Worm (Caenorhabditis elegans): ENCODE measurements around the gene nhr-219.

nhr-219 gene

ce11 chrV:8944481-8944880, 21.5 kb downstream of the nhr-219 start:
- TF ChIP-seq aha-1 (tag) (peak; percentile 90), php-3 (GFP tag; IDR thresholded peaks at IDR 0.05) (no peak), attf-4 (tag; optimal IDR thresholded peaks at IDR 0.05) (no peak), ama-1 (optimal IDR thresholded peaks at IDR 0.05) (no peak)

- no peak for TF ChIP-seq jun-1 (tag; optimal IDR thresholded peaks at IDR 0.05)
- TF ChIP-seq hif-1 (tag; optimal IDR thresholded peaks at IDR 0.05), result no peak
- no peak for TF ChIP-seq ces-1 (GFP tag; optimal IDR thresholded peaks at IDR 0.05)
- TF ChIP-seq madf-9 (GFP tag; conservative IDR thresholded peaks at IDR 0.05), result no peak
Observed at ce11 chrV:8943963-8944362, 22.0 kb downstream of the nhr-219 start, which contains the start of gene T19A5.3. TSS of gene T19A5.3 (minus strand) at chrV:8944063.

ce11 chrV:8942437-8942978, 23.5 kb downstream of the nhr-219 start:
- TF ChIP-seq hlh-30 (tag; optimal IDR thresholded peaks at IDR 0.05; ENCODE audit: insufficient read depth) (peak; percentile 71), aha-1 (tag) (peak; percentile 22), attf-4 (tag; optimal IDR thresholded peaks at IDR 0.05) (no peak), dmd-8 (GFP tag; IDR thresholded peaks at IDR 0.05) (no peak), F37D6.2 (tag; optimal IDR thresholded peaks at IDR 0.05) (no peak), jun-1 (tag; optimal IDR thresholded peaks at IDR 0.05) (no peak), dmd-6 (GFP tag; IDR thresholded peaks at IDR 0.05) (no peak), T20F7.1 (GFP tag; optimal IDR thresholded peaks at IDR 0.05) (no peak), zag-1 (tag; optimal IDR thresholded peaks at IDR 0.05) (no peak), nhr-48 (tag; optimal IDR thresholded peaks at IDR 0.05) (no peak), mxl-3 (GFP tag; optimal IDR thresholded peaks at IDR 0.05) (peak; percentile 7), Y5F2A.4 (GFP tag; optimal IDR thresholded peaks at IDR 0.05) (no peak), ceh-32 (tag; optimal IDR thresholded peaks at IDR 0.05; ENCODE audit: poor library complexity) (no peak), nhr-111 (GFP tag; optimal IDR thresholded peaks at IDR 0.05) (no peak)

- TF ChIP-seq unc-62 (GFP tag; optimal IDR thresholded peaks at IDR 0.05 in 1 of 2), result peak in 1 of 2 experiments; percentile 42
- TF ChIP-seq unc-62 (tag; optimal IDR thresholded peaks at IDR 0.05), result no peak
- TF ChIP-seq ceh-62 (tag; optimal IDR thresholded peaks at IDR 0.05), result no peak
- TF ChIP-seq dmd-9 (GFP tag; IDR thresholded peaks at IDR 0.05), result no peak
- no peak for TF ChIP-seq Y5F2A.4 (GFP tag; optimal IDR thresholded peaks at IDR 0.05)
- TF ChIP-seq rbr-2 (tag; optimal IDR thresholded peaks at IDR 0.05), result no peak
- no peak for TF ChIP-seq mep-1 (tag; optimal IDR thresholded peaks at IDR 0.05)
- no peak for TF ChIP-seq Y48G9A.11 (GFP tag; IDR thresholded peaks at IDR 0.05)
- TF ChIP-seq lin-29 (GFP tag; IDR thresholded peaks at IDR 0.05), result no peak
- TF ChIP-seq dpl-1 (GFP tag; optimal IDR thresholded peaks at IDR 0.05), result no peak
- no peak for TF ChIP-seq nhr-111 (GFP tag; optimal IDR thresholded peaks at IDR 0.05)
- no peak for TF ChIP-seq ceh-82 (tag; optimal IDR thresholded peaks at IDR 0.05)
- peak; percentile 95 for TF ChIP-seq set-16 (GFP tag; IDR thresholded peaks at IDR 0.05)
- TF ChIP-seq snpc-4 (tag; optimal IDR thresholded peaks at IDR 0.05), result no peak
- no peak for TF ChIP-seq lin-15B (tag; optimal IDR thresholded peaks at IDR 0.05)
- no peak for TF ChIP-seq saeg-2 (GFP tag; IDR thresholded peaks at IDR 0.05)
Observed at ce11 chrV:8940419-8940818, 25.6 kb downstream of the nhr-219 start.

- TF ChIP-seq F37D6.2 (tag; optimal IDR thresholded peaks at IDR 0.05), result no peak
- TF ChIP-seq nhr-10 (tag; optimal IDR thresholded peaks at IDR 0.05), result no peak
- TF ChIP-seq F49E8.2 (tag; optimal IDR thresholded peaks at IDR 0.05; ENCODE audit: borderline replicate concordance), result no peak
- TF ChIP-seq spr-3 (GFP tag; optimal IDR thresholded peaks at IDR 0.05), result no peak
- peak; percentile 29; the same call in 1 of the 2 replicates for TF ChIP-seq lin-38 (GFP tag; IDR thresholded peaks at IDR 0.05)
- TF ChIP-seq aly-2 (tag; optimal IDR thresholded peaks at IDR 0.05), result no peak
- no peak for TF ChIP-seq ceh-28 (tag; optimal IDR thresholded peaks at IDR 0.05)
- no peak for TF ChIP-seq skn-1 (tag; optimal IDR thresholded peaks at IDR 0.05)
- TF ChIP-seq snpc-4 (tag; optimal IDR thresholded peaks at IDR 0.05), result no peak
- no peak; the same call in 1 of the 2 replicates for TF ChIP-seq tag-97 (GFP tag; IDR thresholded peaks at IDR 0.05)
- TF ChIP-seq set-16 (GFP tag; IDR thresholded peaks at IDR 0.05), result no peak
- 0 out of 2 replicates have a peak, but pooled peaks have one; percentile 35 for TF ChIP-seq lim-7 (GFP tag; IDR thresholded peaks at IDR 0.05)
- no peak for TF ChIP-seq lsy-2 (tag; optimal IDR thresholded peaks at IDR 0.05)
- TF ChIP-seq mxl-3 (GFP tag; optimal IDR thresholded peaks at IDR 0.05), result no peak
- peak; percentile 54 for TF ChIP-seq pha-4 (GFP tag; IDR thresholded peaks at IDR 0.05)
- TF ChIP-seq pha-4 (tag; optimal IDR thresholded peaks at IDR 0.05), result no peak
- no peak for TF ChIP-seq dmd-9 (GFP tag; IDR thresholded peaks at IDR 0.05)
Observed at ce11 chrV:8939424-8940065, 26.4 kb downstream of the nhr-219 start.
